Worm (Caenorhabditis elegans): ENCODE data around the gene F46F5.13.

ce11 chrII:791828-792227 is 11.3 kb upstream of the F46F5.13 start, which contains the start of gene F46F5.1:
- TF ChIP-seq klf-2 (GFP tag; conservative IDR thresholded peaks at IDR 0.05) (no peak), flt-1 (GFP tag; IDR thresholded peaks at IDR 0.05) (no peak), ztf-29 (GFP tag; IDR thresholded peaks at IDR 0.05) (no peak), med-1 (GFP tag; optimal IDR thresholded peaks at IDR 0.05; ENCODE audit: insufficient read depth) (no peak), ztf-23 (GFP tag; IDR thresholded peaks at IDR 0.05) (no peak), tab-1 (GFP tag; IDR thresholded peaks at IDR 0.05) (no peak)
